Worm (Caenorhabditis elegans): Measurements from ENCODE around the gene T05A7.12.

The T05A7.12 gene

DNA sequence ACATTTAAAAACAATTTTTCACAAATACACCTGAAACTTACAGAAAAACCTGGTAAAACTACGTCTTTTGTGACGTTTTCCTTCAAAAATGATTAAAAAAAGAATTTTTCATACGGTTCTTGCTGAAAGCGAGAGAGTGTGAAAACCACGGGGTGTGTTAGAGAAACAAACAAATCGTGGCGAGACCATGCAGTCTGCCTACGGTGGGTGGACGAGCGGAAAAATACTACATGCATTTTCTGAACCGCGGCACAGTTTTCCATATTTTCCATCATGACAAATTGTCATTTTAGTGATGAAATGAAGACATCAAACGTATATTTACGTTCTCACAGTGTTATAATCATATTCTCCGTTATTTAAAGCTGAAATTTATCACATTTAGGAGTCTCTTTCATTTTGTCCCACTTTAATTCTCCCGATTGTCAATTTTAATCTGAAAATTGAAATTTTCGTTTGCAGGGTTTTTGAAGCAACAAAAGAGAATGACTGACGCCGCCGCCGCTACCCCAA, 43.3 kb upstream of the T05A7.12 start, which contains the start of the genes F10G7.9 and tsn-1 (continued):
- TF ChIP-seq irx-1 (tag; optimal IDR thresholded peaks at IDR 0.05) (no peak), nhr-47 (tag; optimal IDR thresholded peaks at IDR 0.05) (peak; percentile 66), isw-1 (GFP tag; IDR thresholded peaks at IDR 0.05) (peak; percentile 50)

DNA sequence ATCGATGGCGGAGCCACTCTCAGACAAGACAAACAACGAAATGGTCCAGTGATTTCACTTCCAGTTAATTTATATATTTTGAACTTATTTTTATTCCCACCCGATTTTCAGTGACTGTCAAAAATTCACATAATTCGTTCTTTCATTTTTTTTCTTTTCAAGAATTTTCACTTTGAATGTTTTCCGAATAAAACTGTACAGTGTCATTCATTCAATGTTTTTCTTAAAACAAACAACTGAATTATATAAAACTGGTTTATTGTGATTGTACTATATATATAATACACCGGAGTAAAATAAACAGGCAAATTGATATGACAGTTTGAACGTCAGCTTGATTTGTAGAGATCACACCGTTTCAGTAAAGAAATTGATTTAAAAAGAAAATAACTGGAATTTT, 39.9 kb upstream of the T05A7.12 start:
- TF ChIP-seq ceh-90 (tag; optimal IDR thresholded peaks at IDR 0.05) (no peak), dsc-1 (tag; optimal IDR thresholded peaks at IDR 0.05) (no peak)

DNA sequence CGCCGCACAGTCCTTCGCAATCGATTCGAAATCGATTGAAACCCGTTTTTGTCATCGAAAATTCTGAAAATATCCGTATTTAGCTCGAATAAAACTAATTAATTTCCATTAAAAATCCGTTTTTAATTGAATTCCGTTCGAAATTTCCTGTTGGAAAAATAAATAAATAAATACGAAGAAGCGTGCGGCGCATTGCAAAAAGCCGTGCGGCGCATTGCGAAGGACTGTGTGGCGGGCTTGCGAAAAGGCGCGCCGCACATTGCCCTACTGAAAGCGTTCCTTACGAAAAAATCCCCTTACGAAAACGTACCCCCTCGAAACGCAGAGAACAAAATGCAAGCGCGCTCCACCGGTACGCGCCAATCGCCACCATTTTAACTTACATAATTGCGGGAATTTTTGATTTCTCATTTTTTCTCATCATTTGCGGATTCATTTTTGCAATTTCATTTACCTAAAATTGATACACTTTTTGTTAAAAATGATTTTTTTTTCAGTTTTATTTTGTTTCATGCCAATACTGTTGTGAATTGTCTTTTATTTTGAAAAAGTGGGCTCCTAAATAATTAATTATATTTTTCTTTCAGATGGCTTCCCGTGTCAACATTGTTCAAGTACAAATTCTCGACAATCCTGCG, 38.5 kb upstream of the T05A7.12 start, which contains the start of gene unc-85:
Gene unc-85 (plus strand): TSS at position 588 of the 638 bp plus-strand sequence.
- TF ChIP-seq pax-3 (tag; optimal IDR thresholded peaks at IDR 0.05) (peak; percentile 36), jun-1 (tag; optimal IDR thresholded peaks at IDR 0.05) (peak; percentile 52), dsc-1 (tag; optimal IDR thresholded peaks at IDR 0.05) (peak; percentile 47), tbx-2 (tag; optimal IDR thresholded peaks at IDR 0.05) (peak; percentile 69), mep-1 (tag; optimal IDR thresholded peaks at IDR 0.05) (peak; percentile 28), nhr-90 (tag; optimal IDR thresholded peaks at IDR 0.05; ENCODE audit: poor library complexity) (peak; percentile 77), skn-1 (tag; optimal IDR thresholded peaks at IDR 0.05) (peak; percentile 45), lin-35 (GFP tag; optimal IDR thresholded peaks at IDR 0.05) (peak; percentile 43 to 80), lin-15B (tag; optimal IDR thresholded peaks at IDR 0.05) (peak; percentile 71), elt-2 (tag; optimal IDR thresholded peaks at IDR 0.05) (peak; percentile 60), fkh-8 (tag; optimal IDR thresholded peaks at IDR 0.05) (peak; percentile 54), unc-130 (tag; optimal IDR thresholded peaks at IDR 0.05) (peak; percentile 50), ceh-88 (GFP tag; IDR thresholded peaks at IDR 0.05) (peak; percentile 77), nhr-77 (tag; optimal IDR thresholded peaks at IDR 0.05) (peak; percentile 22), grh-1 (GFP tag; IDR thresholded peaks at IDR 0.05) (peak; percentile 84), lir-3 (tag; optimal IDR thresholded peaks at IDR 0.05; ENCODE audit: poor library complexity) (peak; percentile 65), C16A3.4 (tag; optimal IDR thresholded peaks at IDR 0.05) (peak; percentile 63), lsy-2 (tag; optimal IDR thresholded peaks at IDR 0.05) (peak; percentile 72 to 88), nhr-19 (GFP tag; conservative IDR thresholded peaks at IDR 0.05) (peak; percentile 94), lin-14 (GFP tag; optimal IDR thresholded peaks at IDR 0.05) (peak; percentile 83), nhr-237 (tag; optimal IDR thresholded peaks at IDR 0.05) (peak; percentile 3), rnt-1 (tag; optimal IDR thresholded peaks at IDR 0.05) (peak; percentile 70), ceh-8 (GFP tag; optimal IDR thresholded peaks at IDR 0.05) (peak; percentile 19), blmp-1 (tag; optimal IDR thresholded peaks at IDR 0.05) (peak; percentile 20), snu-23 (GFP tag; optimal IDR thresholded peaks at IDR 0.05) (peak; percentile 76), elt-3 (tag; optimal IDR thresholded peaks at IDR 0.05) (peak in 1 of 6 experiments; percentile 18), lin-13 (GFP tag; optimal IDR thresholded peaks at IDR 0.05) (peak; percentile 44), swsn-7 (tag; optimal IDR thresholded peaks at IDR 0.05) (peak; percentile 73), vab-15 (tag; optimal IDR thresholded peaks at IDR 0.05) (peak; percentile 8), egl-13 (tag; optimal IDR thresholded peaks at IDR 0.05) (peak; percentile 52), sox-4 (tag; optimal IDR thresholded peaks at IDR 0.05) (peak; percentile 40), nhr-20 (tag; optimal IDR thresholded peaks at IDR 0.05) (peak; percentile 73), C04F5.9 (tag; optimal IDR thresholded peaks at IDR 0.05) (peak; percentile 28), mdl-1 (tag; optimal IDR thresholded peaks at IDR 0.05) (peak in 1 of 2 experiments; percentile 8), ztf-11 (tag; optimal IDR thresholded peaks at IDR 0.05) (peak in 1 of 2 experiments; percentile 29), ceh-82 (tag; optimal IDR thresholded peaks at IDR 0.05) (peak in 2 of 3 experiments; percentile 24 to 65), unc-98 (GFP tag; IDR thresholded peaks at IDR 0.05) (peak; percentile 58; the same call in 1 of the 2 replicates), aly-2 (tag; optimal IDR thresholded peaks at IDR 0.05) (peak; percentile 25), xbp-1 (tag; optimal IDR thresholded peaks at IDR 0.05) (peak; percentile 61), isw-1 (GFP tag; IDR thresholded peaks at IDR 0.05) (peak; percentile 88), efl-1 (optimal IDR thresholded peaks at IDR 0.05) (peak; percentile 74 to 76), efl-1 (GFP tag; optimal IDR thresholded peaks at IDR 0.05 in 1 of 2) (peak; percentile 71 to 96), dpl-1 (GFP tag; optimal IDR thresholded peaks at IDR 0.05) (peak; percentile 44 to 80 (median 70)), nhr-85 (tag) (peak; percentile 89)
